Worm (Caenorhabditis elegans) whole organism, late embryonic: ENCODE data around the gene F53F4.4.

ENCODE experiments used
- C38D4.7 ChIP-seq: fragments of 200-800 bp; sonication (Bioruptor generic); optimal IDR thresholded peaks from 2 replicates; lab custom pipeline; 2018; ENCODE audit warnings: mild to moderate bottlenecking, missing genetic modification characterization, moderate library complexity, missing compliant biosample characterization
- K02D7.2 ChIP-seq: sonication (generic microtip); optimal IDR thresholded peaks from 2 replicates; lab custom pipeline; 2017; ENCODE audit warnings: mild to moderate bottlenecking, missing genetic modification characterization, missing compliant biosample characterization
- T23F11.4 ChIP-seq: fragments of 200-800 bp; sonication (Bioruptor generic); optimal IDR thresholded peaks from 2 replicates; lab custom pipeline; 2018; ENCODE audit warnings: mild to moderate bottlenecking, missing genetic modification characterization, missing compliant biosample characterization
- Y22D7AL.16 ChIP-seq: sonication (generic microtip); optimal IDR thresholded peaks from 2 replicates; lab custom pipeline; 2016; ENCODE audit warnings: missing genetic modification characterization, missing compliant biosample characterization
- ahr-1 ChIP-seq: sonication (generic microtip); optimal IDR thresholded peaks from 2 replicates; lab custom pipeline; 2016; ENCODE audit warnings: missing genetic modification characterization, missing compliant biosample characterization
- ceh-18 ChIP-seq: sonication (generic microtip); optimal IDR thresholded peaks from 2 replicates; lab custom pipeline; 2016; ENCODE audit warnings: missing genetic modification characterization, missing compliant biosample characterization
- ceh-31 ChIP-seq: sonication (generic microtip); optimal IDR thresholded peaks from 2 replicates; lab custom pipeline; 2016; ENCODE audit warnings: missing genetic modification characterization, missing compliant biosample characterization
- ceh-34 ChIP-seq: sonication (generic microtip); optimal IDR thresholded peaks from 2 replicates; lab custom pipeline; 2016; ENCODE audit warnings: mild to moderate bottlenecking, missing genetic modification characterization, missing compliant biosample characterization
- ceh-45 ChIP-seq: fragments of 200-800 bp; sonication (Bioruptor generic); IDR thresholded peaks from 2 replicates; pipeline ENCODE4 v1.3.6; 2022; ENCODE audit warnings: missing genetic modification reagents, missing genetic modification characterization, missing compliant biosample characterization
- ceh-48 ChIP-seq: sonication (generic microtip); optimal IDR thresholded peaks from 2 replicates; lab custom pipeline; 2016; ENCODE audit warnings: missing genetic modification characterization, inconsistent platforms, missing compliant biosample characterization
- ceh-9 ChIP-seq: sonication (generic microtip); optimal IDR thresholded peaks from 2 replicates; lab custom pipeline; 2016; ENCODE audit warnings: mild to moderate bottlenecking, missing genetic modification characterization, inconsistent platforms, missing compliant biosample characterization
- dmd-4 ChIP-seq: sonication (generic microtip); optimal IDR thresholded peaks from 2 replicates; lab custom pipeline; 2016; ENCODE audit warnings: borderline replicate concordance, missing genetic modification characterization, missing compliant biosample characterization
- elt-2 ChIP-seq: sonication (generic microtip); optimal IDR thresholded peaks from 2 replicates; lab custom pipeline; 2016; ENCODE audit warnings: missing genetic modification reagents, missing genetic modification characterization, missing compliant biosample characterization
- elt-4 ChIP-seq: sonication (generic microtip); optimal IDR thresholded peaks from 2 replicates; lab custom pipeline; 2016; ENCODE audit warnings: missing genetic modification characterization, missing compliant biosample characterization
- eyg-1 ChIP-seq: sonication (generic microtip); optimal IDR thresholded peaks from 2 replicates; lab custom pipeline; 2016; ENCODE audit warnings: missing genotype, missing genetic modification characterization, missing compliant biosample characterization
- fax-1 ChIP-seq: sonication (generic microtip); optimal IDR thresholded peaks from 2 replicates; lab custom pipeline; 2016; ENCODE audit warnings: missing genotype, missing genetic modification characterization, missing compliant biosample characterization
- fkh-6 ChIP-seq: sonication (generic microtip); optimal IDR thresholded peaks from 2 replicates; lab custom pipeline; 2016; ENCODE audit warnings: missing genetic modification characterization, missing compliant biosample characterization
- gmeb-2 ChIP-seq: sonication (generic microtip); optimal IDR thresholded peaks from 2 replicates; lab custom pipeline; 2016; ENCODE audit warnings: missing genetic modification characterization, inconsistent platforms, missing compliant biosample characterization
- hlh-13 ChIP-seq: fragments of 200-800 bp; sonication (Bioruptor generic); optimal IDR thresholded peaks from 2 replicates; lab custom pipeline; 2018; ENCODE audit warnings: mild to moderate bottlenecking, missing genetic modification characterization, missing compliant biosample characterization
- hlh-15 ChIP-seq: sonication (generic microtip); optimal IDR thresholded peaks from 2 replicates; lab custom pipeline; 2016; ENCODE audit warnings: missing genetic modification characterization, missing compliant biosample characterization
- hlh-30 ChIP-seq: sonication (generic microtip); optimal IDR thresholded peaks from 2 replicates; lab custom pipeline; 2017; ENCODE audit warnings: antibody characterized with exemption, missing genetic modification characterization, missing compliant biosample characterization; ENCODE audit not compliant: insufficient read depth
- hlh-6 ChIP-seq: sonication (generic microtip); optimal IDR thresholded peaks from 2 replicates; lab custom pipeline; 2016; ENCODE audit warnings: missing genotype, missing genetic modification characterization, missing compliant biosample characterization
- mec-3 ChIP-seq: sonication (generic microtip); optimal IDR thresholded peaks from 2 replicates; lab custom pipeline; 2016; ENCODE audit warnings: borderline replicate concordance, missing genetic modification characterization, missing compliant biosample characterization
- nhr-11 ChIP-seq: fragments of 150-350 bp; optimal IDR thresholded peaks from 2 replicates; lab custom pipeline; 2014; ENCODE audit warnings: missing biosample characterization, missing genetic modification characterization
- pax-1 ChIP-seq: fragments of 150-350 bp; optimal IDR thresholded peaks from 2 replicates; lab custom pipeline; 2014; ENCODE audit warnings: missing biosample characterization, missing genetic modification characterization
- pha-2 ChIP-seq: sonication (generic microtip); optimal IDR thresholded peaks from 2 replicates; lab custom pipeline; 2017; ENCODE audit warnings: mild to moderate bottlenecking, missing genetic modification characterization, missing compliant biosample characterization
- pha-4 ChIP-seq: fragments of 150-350 bp; optimal IDR thresholded peaks from 2 replicates; lab custom pipeline; 2018; ENCODE audit warnings: missing biosample characterization, missing genetic modification reagents, missing genetic modification characterization
- pqm-1 ChIP-seq: sonication (generic microtip); optimal IDR thresholded peaks from 2 replicates; lab custom pipeline; 2016; ENCODE audit warnings: missing genetic modification characterization, missing compliant biosample characterization
- sdc-2 ChIP-seq: sonication (generic microtip); optimal IDR thresholded peaks from 2 replicates; lab custom pipeline; 2016; ENCODE audit warnings: missing genotype, missing genetic modification characterization, missing compliant biosample characterization
- sox-4 ChIP-seq: sonication (generic microtip); optimal IDR thresholded peaks from 2 replicates; lab custom pipeline; 2017; ENCODE audit warnings: mild to moderate bottlenecking, missing genetic modification characterization, inconsistent platforms, missing compliant biosample characterization
- tbx-2 ChIP-seq: sonication (generic microtip); optimal IDR thresholded peaks from 2 replicates; lab custom pipeline; 2016; ENCODE audit warnings: missing genetic modification characterization, missing compliant biosample characterization
- unc-42 ChIP-seq: sonication (generic microtip); optimal IDR thresholded peaks from 2 replicates; lab custom pipeline; 2016; ENCODE audit warnings: missing genotype, missing genetic modification characterization, missing compliant biosample characterization
- ztf-16 ChIP-seq: sonication (generic microtip); optimal IDR thresholded peaks from 2 replicates; lab custom pipeline; 2017; ENCODE audit warnings: missing genetic modification characterization, missing compliant biosample characterization

The F53F4.4 gene

DNA sequence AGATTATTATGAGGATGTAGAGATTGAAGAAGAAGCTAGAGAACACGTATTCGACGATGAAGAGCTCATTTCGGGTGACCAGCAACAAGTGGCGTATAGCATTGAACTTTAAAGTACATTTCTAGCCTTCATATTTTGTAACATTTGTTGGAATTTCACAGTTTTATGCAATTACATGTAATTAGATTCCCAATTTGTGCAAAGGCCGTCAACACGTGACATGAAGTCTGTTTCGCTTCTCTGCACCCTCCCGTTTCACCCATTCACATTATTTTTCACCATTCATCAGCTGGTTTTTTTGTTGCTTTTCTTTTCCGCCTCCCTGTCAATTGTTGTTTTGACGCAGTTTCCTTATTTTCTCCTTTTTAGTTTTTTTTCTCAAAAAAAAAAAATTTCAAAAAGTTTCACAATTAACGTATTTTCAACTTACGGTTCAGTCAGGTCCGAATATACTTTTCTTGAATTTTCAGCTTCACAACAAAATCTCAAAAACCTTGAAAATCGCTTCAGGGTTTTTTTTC is 34.0 kb downstream of the F53F4.4 start, which contains the start of gene sde-2:
sde-2 (plus strand) TSS at position 471 of the 521 bp plus-strand sequence.
- TF ChIP-seq unc-42 (tag; lab: Kevin White, UChicago) (peak; percentile 93), mec-3 (tag; lab: Kevin White, UChicago) (no peak), ceh-34 (tag; lab: Kevin White, UChicago) (no peak), hlh-30 (tag; lab: Kevin White, UChicago) (peak; percentile 82)

DNA sequence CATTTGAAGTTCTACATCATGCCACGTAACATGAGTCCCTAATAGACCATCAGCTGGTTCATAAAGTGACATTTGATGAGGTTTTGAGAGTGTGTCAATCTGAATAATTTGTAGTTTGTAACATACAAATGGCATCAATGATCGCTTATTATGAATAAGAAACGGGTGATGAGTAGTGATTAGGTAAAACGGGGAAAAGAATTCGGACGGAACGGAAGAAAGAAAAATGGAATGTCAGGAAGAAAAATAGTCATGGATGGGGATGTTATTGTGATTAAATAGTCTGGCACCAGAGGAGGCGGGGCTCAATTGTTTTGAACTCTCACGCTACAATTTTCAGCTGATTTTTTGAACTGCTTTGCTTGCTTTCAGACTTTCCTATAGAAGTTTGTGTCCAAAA is 41.0 kb downstream of the F53F4.4 start, which contains the start of gene H37A05.2:
H37A05.2 (minus strand) TSS at position 101 of the 400 bp plus-strand sequence.
- TF ChIP-seq C38D4.7 (GFP tag; lab: Kevin White, UChicago) (no peak), nhr-11 (tag; lab: Kevin White, UChicago) (no peak), ceh-31 (tag; lab: Kevin White, UChicago) (no peak), ztf-16 (tag; lab: Kevin White, UChicago) (no peak), dmd-4 (no peak), tbx-2 (tag; lab: Kevin White, UChicago) (no peak), pha-4 (no peak), ahr-1 (no peak), pqm-1 (tag; lab: Kevin White, UChicago) (no peak), Y22D7AL.16 (tag; lab: Kevin White, UChicago) (no peak), ceh-34 (tag; lab: Kevin White, UChicago) (no peak), T23F11.4 (GFP tag; lab: Kevin White, UChicago) (no peak), sdc-2 (tag; lab: Kevin White, UChicago) (no peak), ceh-18 (tag; lab: Kevin White, UChicago) (no peak)

DNA sequence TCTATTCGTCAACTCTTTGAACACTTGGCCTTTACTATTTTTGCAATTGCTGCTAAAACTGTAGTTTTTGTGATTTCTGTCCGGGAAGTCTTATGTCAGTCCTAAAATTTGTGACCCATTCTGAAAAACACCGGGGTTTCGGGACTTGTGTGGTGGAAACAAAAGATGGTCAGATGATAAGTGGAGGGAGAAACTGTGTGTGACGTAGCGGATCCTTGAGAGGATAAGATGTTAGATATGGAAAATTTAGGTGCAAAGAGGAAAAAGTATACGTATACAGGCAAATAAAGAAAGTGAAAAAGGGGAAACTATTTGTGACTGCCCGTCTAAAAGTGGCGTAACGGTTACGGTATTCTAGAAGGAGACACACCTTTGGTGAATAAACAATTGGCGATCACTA is 43.2 kb downstream of the F53F4.4 start:
- no peak for TF ChIP-seq unc-42 (tag; lab: Kevin White, UChicago)
- TF ChIP-seq pha-2 (tag; lab: Kevin White, UChicago), result no peak
- no peak for TF ChIP-seq ceh-45 (GFP tag; lab: Robert Waterston, UW)
- TF ChIP-seq hlh-30 (tag; lab: Kevin White, UChicago), result no peak
- TF ChIP-seq hlh-6, result no peak
- TF ChIP-seq T23F11.4 (GFP tag; lab: Kevin White, UChicago), result no peak
- TF ChIP-seq ztf-16 (tag; lab: Kevin White, UChicago), result no peak
- TF ChIP-seq hlh-15 (tag; lab: Kevin White, UChicago), result no peak
- TF ChIP-seq hlh-13, result no peak
- no peak for TF ChIP-seq fkh-6 (tag; lab: Kevin White, UChicago)

DNA sequence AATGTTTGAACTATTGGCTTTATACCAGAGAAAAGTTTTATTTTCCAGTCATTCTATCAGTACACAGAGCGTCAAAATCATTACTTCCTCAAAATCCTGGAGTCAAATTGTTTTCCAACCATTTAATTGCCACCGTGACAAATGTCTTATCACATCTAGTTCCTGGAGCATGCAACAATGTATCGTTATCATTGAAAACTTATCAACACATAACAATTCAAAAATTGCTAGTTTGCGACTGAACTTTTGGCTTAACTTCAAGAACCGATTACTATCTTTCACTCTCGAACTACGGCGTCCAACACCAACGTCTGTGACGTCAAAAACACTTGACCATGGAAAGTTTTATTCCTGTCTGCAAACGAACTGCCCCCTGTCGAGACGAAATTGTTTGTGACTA is 44.9 kb downstream of the F53F4.4 start:
- TF ChIP-seq Y22D7AL.16 (tag; lab: Kevin White, UChicago) (no peak), hlh-6 (no peak), ztf-16 (tag; lab: Kevin White, UChicago) (no peak), elt-2 (peak; percentile 75)
- TF ChIP-seq, all 69 proteins: peak for 1

DNA sequence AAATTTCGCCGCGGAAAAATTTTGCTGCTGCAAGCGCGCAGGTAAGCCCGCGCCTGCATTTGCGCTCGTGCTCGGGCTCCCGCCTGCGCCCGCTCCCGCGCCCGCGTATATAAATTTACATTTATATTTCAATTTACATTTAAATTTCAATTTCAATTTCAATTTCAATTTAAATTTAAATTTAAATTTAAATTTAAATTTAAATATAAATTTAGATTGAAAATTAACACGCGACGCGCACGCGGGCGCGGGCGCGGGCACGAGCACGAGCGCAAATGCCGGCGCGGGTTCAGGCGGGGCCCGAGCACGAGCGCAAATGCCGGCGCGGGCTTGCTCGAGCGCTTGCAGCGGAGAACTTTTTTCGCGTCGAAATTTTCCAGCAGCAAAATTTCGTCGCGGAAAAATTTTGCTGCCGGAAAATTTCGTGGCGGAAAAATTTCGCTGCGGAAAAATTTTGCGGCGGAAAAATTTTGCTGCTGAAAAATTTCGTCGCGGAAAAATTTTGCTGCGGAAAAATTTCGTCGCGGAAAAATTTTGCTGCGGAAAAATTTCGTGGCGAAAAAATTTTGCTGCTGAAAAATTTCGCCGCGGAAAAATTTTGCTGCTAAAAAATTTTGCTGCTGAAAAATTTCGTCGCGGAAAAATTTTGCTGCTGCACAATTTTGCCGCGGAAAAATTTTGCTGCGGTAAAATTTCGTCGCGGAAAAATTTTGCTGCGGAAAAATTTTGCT is 52.8 kb downstream of the F53F4.4 start:
- TF ChIP-seq fkh-6 (tag; lab: Kevin White, UChicago), result no peak
- TF ChIP-seq elt-2, result no peak
- TF ChIP-seq eyg-1, result no peak
- TF ChIP-seq ceh-45 (GFP tag; lab: Robert Waterston, UW), result 0 out of 2 replicates have a peak, but pooled peaks have one; percentile 30
- TF ChIP-seq pha-2 (tag; lab: Kevin White, UChicago), result peak; percentile 31
- no peak for TF ChIP-seq pqm-1 (tag; lab: Kevin White, UChicago)
- peak; percentile 60 for TF ChIP-seq gmeb-2 (tag; lab: Kevin White, UChicago)
- TF ChIP-seq ceh-48 (tag; lab: Kevin White, UChicago), result peak; percentile 1
- peak; percentile 40 for TF ChIP-seq sox-4
- no peak for TF ChIP-seq fax-1 (tag; lab: Kevin White, UChicago)
- TF ChIP-seq ceh-9 (tag; lab: Kevin White, UChicago), result no peak
- TF ChIP-seq pax-1, result no peak
- no peak for TF ChIP-seq elt-4
- no peak for TF ChIP-seq ceh-34 (tag; lab: Kevin White, UChicago)
- no peak for TF ChIP-seq dmd-4
- no peak for TF ChIP-seq pha-4
- TF ChIP-seq K02D7.2, result peak; percentile 68
